Worm (Caenorhabditis elegans) whole organism, early embryonic: Measurements from ENCODE around the gene C56G2.22.

Source experiments
- B0310.2 ChIP-seq: sonication (generic microtip); optimal IDR thresholded peaks from 2 replicates; lab custom pipeline; 2016; ENCODE audit warnings: mild to moderate bottlenecking, missing genetic modification characterization, missing compliant biosample characterization
- F13C5.2 ChIP-seq: sonication (generic microtip); optimal IDR thresholded peaks from 2 replicates; lab custom pipeline; 2017; ENCODE audit warnings: mild to moderate bottlenecking, missing genetic modification characterization, inconsistent platforms, missing compliant biosample characterization
- aly-1 ChIP-seq: sonication (generic microtip); optimal IDR thresholded peaks from 2 replicates; lab custom pipeline; 2016; ENCODE audit warnings: missing genetic modification characterization, missing compliant biosample characterization
- ama-1 ChIP-seq: fragments of 150-350 bp; optimal IDR thresholded peaks from 2 replicates; lab custom pipeline; 2014
- ceh-13 ChIP-seq: fragments of 200-800 bp; sonication (Bioruptor generic); optimal IDR thresholded peaks from 2 replicates; lab custom pipeline; 2018; ENCODE audit warnings: mild to moderate bottlenecking, missing genetic modification characterization, missing compliant biosample characterization
- ceh-36 ChIP-seq: sonication (generic microtip); optimal IDR thresholded peaks from 2 replicates; lab custom pipeline; 2016; ENCODE audit warnings: missing genetic modification characterization, inconsistent platforms, missing compliant biosample characterization
- ets-7 ChIP-seq: sonication (generic microtip); optimal IDR thresholded peaks from 2 replicates; lab custom pipeline; 2016; ENCODE audit warnings: missing genotype, missing genetic modification characterization, missing compliant biosample characterization
- flt-1 ChIP-seq: fragments of 200-800 bp; sonication (Bioruptor generic); IDR thresholded peaks from 2 replicates; pipeline ENCODE4 v1.3.6; 2022; ENCODE audit warnings: missing genetic modification characterization, missing compliant biosample characterization
- scrt-1 ChIP-seq: fragments of 200-800 bp; sonication (Bioruptor generic); IDR thresholded peaks from 2 replicates; pipeline ENCODE4 v1.3.6; 2022; ENCODE audit warnings: missing genetic modification characterization, missing compliant biosample characterization
- sea-1 ChIP-seq: fragments of 200-800 bp; sonication (Bioruptor generic); conservative IDR thresholded peaks from 2 replicates; pipeline ENCODE4 v1.3.6; 2022; ENCODE audit warnings: missing genetic modification characterization, missing compliant biosample characterization
- tbx-11 ChIP-seq: fragments of 200-800 bp; sonication (Bioruptor generic); IDR thresholded peaks from 2 replicates; pipeline ENCODE4 v1.3.6; 2022; ENCODE audit warnings: missing genetic modification characterization, missing compliant biosample characterization
- tbx-37 ChIP-seq: fragments of 200-800 bp; sonication (Bioruptor generic); conservative IDR thresholded peaks from 2 replicates; pipeline ENCODE4 v1.3.6; 2022; ENCODE audit warnings: missing genetic modification reagents, missing genetic modification characterization, missing compliant biosample characterization

- no peak for TF ChIP-seq ets-7 (tag; lab: Kevin White, UChicago)
- no peak for TF ChIP-seq tbx-11 (GFP tag; lab: Robert Waterston, UW)
- no peak for TF ChIP-seq B0310.2 (tag; lab: Kevin White, UChicago)
- no peak for TF ChIP-seq ceh-13 (GFP tag; lab: Kevin White, UChicago)
- TF ChIP-seq ama-1: no peak
- no peak for TF ChIP-seq flt-1 (GFP tag; lab: Robert Waterston, UW)
- TF ChIP-seq tbx-37: no peak
- no peak for TF ChIP-seq sea-1 (GFP tag; lab: Robert Waterston, UW)
- no peak for TF ChIP-seq ceh-36
- TF ChIP-seq scrt-1 (GFP tag; lab: Robert Waterston, UW): no peak
- no peak for TF ChIP-seq F13C5.2 (tag; lab: Kevin White, UChicago)
- TF ChIP-seq aly-1 (tag; lab: Kevin White, UChicago): no peak
Measured at ce11 chrIII:6356007-6356406, 9.8 kb downstream of the C56G2.22 start.
